Fruit fly (Drosophila melanogaster): ENCODE results near the gene CG31673.

Gene CG31673

DNA sequence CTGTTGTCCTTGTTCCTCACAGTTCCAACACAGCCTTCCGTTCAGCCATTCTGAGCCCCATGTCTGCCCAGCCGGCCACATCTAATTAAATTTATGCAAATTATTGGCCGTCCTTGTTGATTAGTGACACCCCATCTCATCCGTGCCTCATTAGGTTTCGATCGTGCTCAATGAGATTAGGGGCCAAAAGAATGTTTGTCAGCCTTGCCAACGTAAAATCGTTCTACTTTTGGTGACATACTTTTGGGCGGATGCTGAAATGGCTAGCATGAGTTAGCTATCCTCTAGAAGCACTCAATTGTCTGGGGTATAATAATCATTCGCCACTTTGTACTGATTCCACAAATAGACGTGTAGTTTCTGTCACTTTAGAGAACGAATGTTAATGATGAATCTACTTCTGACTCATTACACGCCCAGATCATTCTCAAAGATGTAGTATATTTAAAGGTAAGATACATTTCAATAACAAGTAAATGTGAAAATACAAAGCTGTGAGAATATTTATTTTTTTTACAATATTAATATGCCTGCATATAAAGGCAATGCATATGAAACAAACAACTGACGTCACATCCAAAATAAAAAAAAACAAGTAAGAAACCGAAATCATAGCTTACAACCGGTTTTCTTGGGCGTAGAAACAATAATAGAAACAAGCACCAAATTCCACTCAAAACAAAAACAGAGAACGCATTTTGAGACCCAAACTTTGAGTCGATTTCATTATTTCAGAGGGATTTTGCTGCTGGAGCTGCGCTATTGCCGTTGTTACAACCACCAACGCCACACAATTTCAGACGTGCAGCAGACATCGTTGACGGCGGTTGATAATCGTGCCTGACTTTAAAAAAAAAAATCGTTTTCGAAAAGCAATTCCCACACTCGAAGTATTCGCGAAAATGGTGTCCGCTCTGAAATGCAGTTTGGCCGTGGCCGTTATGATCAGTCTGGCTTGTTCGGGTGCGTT is 29.2 kb downstream of the CG31673 start, which contains the start of gene bero (continued):
- TF ChIP-seq CG31365 (tag; optimal IDR thresholded peaks at IDR 0.05) (no peak), CG9876 (GFP tag; optimal IDR thresholded peaks at IDR 0.05) (no peak), sd (tag; optimal IDR thresholded peaks at IDR 0.05) (peak; percentile 72), ara (GFP tag; IDR thresholded peaks at IDR 0.05) (no peak), zfh2 (GFP tag; optimal IDR thresholded peaks at IDR 0.05) (no peak), odd (GFP tag; optimal IDR thresholded peaks at IDR 0.05) (no peak), Hand (GFP tag; optimal IDR thresholded peaks at IDR 0.05) (no peak), shn (GFP tag; optimal IDR thresholded peaks at IDR 0.05) (no peak), Optix (GFP tag; IDR thresholded peaks at IDR 0.05) (no peak), CG7839 (tag; optimal IDR thresholded peaks at IDR 0.05) (no peak), B-H1 (GFP tag; IDR thresholded peaks at IDR 0.05) (no peak), CG14050 (GFP tag; IDR thresholded peaks at IDR 0.05) (no peak), Med (GFP tag) (peak; percentile 61), nmo (GFP tag; optimal IDR thresholded peaks at IDR 0.05) (no peak), eyg (GFP tag; optimal IDR thresholded peaks at IDR 0.05) (no peak), klu (GFP tag; IDR thresholded peaks at IDR 0.05) (no peak), kay (GFP tag; optimal IDR thresholded peaks at IDR 0.05) (peak; percentile 12), CG4617 (GFP tag; optimal IDR thresholded peaks at IDR 0.05; ENCODE audit: borderline replicate concordance) (no peak), CG13287 (GFP tag; IDR thresholded peaks at IDR 0.05; ENCODE audit: partially characterized antibody) (no peak; the same call in 1 of the 2 replicates), CG6175 (GFP tag; IDR thresholded peaks at IDR 0.05) (peak; percentile 64; the same call in 2 of the 3 replicates), CG4707 (GFP tag; optimal IDR thresholded peaks at IDR 0.05) (peak; percentile 5), insv (GFP tag; optimal IDR thresholded peaks at IDR 0.05) (peak in 1 of 2 experiments; percentile 79), Nf-YC (tag; optimal IDR thresholded peaks at IDR 0.05) (no peak), CG4328 (GFP tag; optimal IDR thresholded peaks at IDR 0.05) (no peak), ftz-f1 (GFP tag; optimal IDR thresholded peaks at IDR 0.05) (no peak), gcm (GFP tag; optimal IDR thresholded peaks at IDR 0.05) (no peak), Hey (tag; optimal IDR thresholded peaks at IDR 0.05) (no peak), Bgb (GFP tag; IDR thresholded peaks at IDR 0.05; ENCODE audit: partially characterized antibody) (peak; percentile 30; the same call in 1 of the 2 replicates), CG9437 (GFP tag; optimal IDR thresholded peaks at IDR 0.05) (no peak), CG4730 (GFP tag; IDR thresholded peaks at IDR 0.05) (no peak), Doc3 (GFP tag; IDR thresholded peaks at IDR 0.05; ENCODE audit: partially characterized antibody) (no peak), CG13123 (GFP tag; optimal IDR thresholded peaks at IDR 0.05) (no peak), hb (GFP tag; IDR thresholded peaks at IDR 0.05; ENCODE audit: partially characterized antibody) (no peak), Elba2 (GFP tag; optimal IDR thresholded peaks at IDR 0.05) (peak; percentile 72), pros (GFP tag; optimal IDR thresholded peaks at IDR 0.05) (no peak)

DNA sequence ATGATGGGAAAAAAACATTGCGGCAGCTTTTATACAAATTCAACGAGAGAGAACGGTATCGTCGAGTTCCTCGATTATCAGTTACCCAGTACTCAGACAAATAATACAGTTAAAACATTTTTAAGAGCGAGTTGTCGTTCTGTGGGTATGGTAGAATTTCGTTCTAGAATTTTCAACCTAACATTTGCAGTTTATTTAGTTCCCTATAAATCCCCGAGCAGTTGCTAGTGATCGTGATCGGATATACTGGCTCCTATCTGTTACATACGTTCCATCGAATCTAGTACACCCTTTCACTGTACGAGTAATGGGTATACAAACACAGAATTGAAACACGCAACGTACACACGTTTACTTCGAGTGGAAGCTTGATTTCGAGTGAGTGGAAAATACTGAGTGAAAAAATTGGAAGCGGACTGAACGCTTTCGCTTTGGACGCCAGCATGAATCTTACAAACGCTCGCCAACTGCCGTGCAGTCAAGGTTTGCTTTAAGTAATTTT is 35.4 kb downstream of the CG31673 start, which contains the start of gene CG9338:
Gene CG9338 (plus strand): TSS at position 452 of the 502 bp plus-strand sequence.
- TF ChIP-seq CG6272 (GFP tag; IDR thresholded peaks at IDR 0.05) (peak; percentile 83), Meics (GFP tag; optimal IDR thresholded peaks at IDR 0.05) (peak; percentile 95), CG13624 (GFP tag; optimal IDR thresholded peaks at IDR 0.05) (peak; percentile 86), CG11085 (GFP tag; IDR thresholded peaks at IDR 0.05) (peak; percentile 85), CG17568 (GFP tag; optimal IDR thresholded peaks at IDR 0.05) (peak; percentile 85), CG6791 (GFP tag; IDR thresholded peaks at IDR 0.05; ENCODE audit: partially characterized antibody) (no peak; the same call in 2 of the 3 replicates), CG8281 (tag; optimal IDR thresholded peaks at IDR 0.05) (peak; percentile 76), tap (tag; optimal IDR thresholded peaks at IDR 0.05) (peak; percentile 94), Eip74EF (GFP tag; optimal IDR thresholded peaks at IDR 0.05) (peak in 1 of 2 experiments; percentile 89), CG31365 (tag; optimal IDR thresholded peaks at IDR 0.05) (peak; percentile 87), Bteb2 (GFP tag; optimal IDR thresholded peaks at IDR 0.05) (peak; percentile 87), CG7372 (GFP tag; IDR thresholded peaks at IDR 0.05) (peak; percentile 88), Hmr (GFP tag; optimal IDR thresholded peaks at IDR 0.05) (peak; percentile 87), CG7271 (tag; optimal IDR thresholded peaks at IDR 0.05) (peak; percentile 51), CG12236 (GFP tag; optimal IDR thresholded peaks at IDR 0.05) (peak; percentile 61)

Data from whole organism, embryonic.